Fruit fly (Drosophila melanogaster) whole organism, embryonic: ENCODE measurements around the gene gb.

ENCODE experiments used
- Bgb ChIP-seq: fragments of 200-800 bp; sonication (Bioruptor generic); IDR thresholded peaks from 2 replicates; pipeline ENCODE4 v1.3.6; 2022; ENCODE audit warnings: missing biosample characterization, missing genetic modification characterization; ENCODE audit not compliant: partially characterized antibody
- CG10462 ChIP-seq: fragments of 200-800 bp; sonication (Bioruptor generic); optimal IDR thresholded peaks from 2 replicates; lab custom pipeline; 2016; ENCODE audit warnings: missing biosample characterization, missing genetic modification characterization
- CG11085 ChIP-seq: fragments of 200-800 bp; sonication (Bioruptor generic); IDR thresholded peaks from 2 replicates; pipeline ENCODE4 v1.3.6; 2022; ENCODE audit warnings: missing biosample characterization, missing genetic modification characterization
- CG12104 ChIP-seq: fragments of 200-800 bp; sonication (Bioruptor generic); optimal IDR thresholded peaks from 3 replicates; lab custom pipeline; 2016; ENCODE audit warnings: missing biosample characterization, missing genetic modification characterization
- CG1233 ChIP-seq: fragments of 200-800 bp; sonication (Bioruptor generic); optimal IDR thresholded peaks from 4 replicates; lab custom pipeline; 2018; ENCODE audit warnings: missing biosample characterization, mild to moderate bottlenecking, missing genetic modification characterization
- CG12391 ChIP-seq: fragments of 200-800 bp; sonication (Bioruptor generic); optimal IDR thresholded peaks from 3 replicates; lab custom pipeline; 2018; ENCODE audit warnings: missing biosample characterization, mild to moderate bottlenecking, missing genetic modification characterization, moderate library complexity
- CG13424 ChIP-seq: fragments of 200-800 bp; sonication (Bioruptor generic); optimal IDR thresholded peaks from 2 replicates; lab custom pipeline; 2019; ENCODE audit warnings: missing biosample characterization, mild to moderate bottlenecking, missing genetic modification characterization, moderate library complexity
- CG13894 ChIP-seq: fragments of 200-800 bp; sonication (Bioruptor generic); optimal IDR thresholded peaks from 3 replicates; lab custom pipeline; 2018; ENCODE audit warnings: missing biosample characterization, mild to moderate bottlenecking, missing genetic modification characterization, moderate library complexity
- CG15269 ChIP-seq: fragments of 200-800 bp; sonication (Bioruptor generic); optimal IDR thresholded peaks from 2 replicates; lab custom pipeline; 2018; ENCODE audit warnings: missing biosample characterization, mild to moderate bottlenecking, missing genetic modification characterization, moderate library complexity
- CG18599 ChIP-seq: fragments of 200-800 bp; sonication (Bioruptor generic); optimal IDR thresholded peaks from 3 replicates; lab custom pipeline; 2017; ENCODE audit warnings: missing biosample characterization, missing genetic modification characterization, mild to moderate bottlenecking, moderate library complexity, missing genetic modification reagents
- CG31441 ChIP-seq: fragments of 200-800 bp; sonication (Bioruptor generic); IDR thresholded peaks from 2 replicates; pipeline ENCODE4 v1.3.6; 2022; ENCODE audit warnings: missing biosample characterization, missing genetic modification characterization
- CG3281 ChIP-seq: fragments of 200-800 bp; sonication (Bioruptor generic); optimal IDR thresholded peaks from 3 replicates; lab custom pipeline; 2017; ENCODE audit warnings: missing biosample characterization, mild to moderate bottlenecking, missing genetic modification characterization
- CG34422 ChIP-seq: fragments of 200-800 bp; sonication (Bioruptor generic); IDR thresholded peaks from 3 replicates; pipeline ENCODE4 v1.3.6; 2022; ENCODE audit warnings: missing biosample characterization, missing genetic modification characterization
- CG3847 ChIP-seq: fragments of 200-800 bp; sonication (Bioruptor generic); IDR thresholded peaks from 2 replicates; pipeline ENCODE4 v1.3.6; 2022; ENCODE audit warnings: missing biosample characterization, missing genetic modification characterization
- CG4424 ChIP-seq: fragments of 200-800 bp; sonication (Bioruptor generic); optimal IDR thresholded peaks from 3 replicates; lab custom pipeline; 2016; ENCODE audit warnings: missing biosample characterization, missing genetic modification characterization
- CG6254 ChIP-seq: fragments of 200-800 bp; sonication (Bioruptor generic); optimal IDR thresholded peaks from 3 replicates; lab custom pipeline; 2017; ENCODE audit warnings: mild to moderate bottlenecking, missing biosample characterization, missing genetic modification reagents, missing genetic modification characterization
- CG6765 ChIP-seq: fragments of 200-800 bp; sonication (Bioruptor generic); optimal IDR thresholded peaks from 3 replicates; lab custom pipeline; 2017; ENCODE audit warnings: missing biosample characterization, mild to moderate bottlenecking, missing genetic modification characterization
- CrebB ChIP-seq: fragments of 200-800 bp; sonication (Bioruptor generic); optimal IDR thresholded peaks from 3 replicates; lab custom pipeline; 2018; ENCODE audit warnings: missing biosample characterization, mild to moderate bottlenecking, missing genetic modification characterization
- Dek ChIP-seq: fragments of 200-800 bp; sonication (Bioruptor generic); optimal IDR thresholded peaks from 3 replicates; lab custom pipeline; 2019; ENCODE audit warnings: missing biosample characterization, mild to moderate bottlenecking, missing genetic modification characterization, moderate library complexity
- Dip2 ChIP-seq: fragments of 200-800 bp; sonication (Bioruptor generic); IDR thresholded peaks from 2 replicates; pipeline ENCODE4 v1.3.6; 2022; ENCODE audit warnings: missing biosample characterization, missing genetic modification characterization
- Eip74EF ChIP-seq, 2 experiments: fragments of 200-800 bp in 1 of 2; fragments of >200 bp in 1 of 2; sonication (Bioruptor generic) in 1 of 2; optimal IDR thresholded peaks; 2 replicates each; lab custom pipeline; 2017 to 2019; ENCODE audit warnings: missing biosample characterization in 2 of 2, missing genetic modification characterization in 2 of 2, mild to moderate bottlenecking in 1 of 2, moderate library complexity in 1 of 2
- HmgD ChIP-seq: fragments of 200-800 bp; sonication (Bioruptor generic); optimal IDR thresholded peaks from 3 replicates; lab custom pipeline; 2016; ENCODE audit warnings: missing biosample characterization, missing genetic modification characterization
- Hmr ChIP-seq: fragments of 200-800 bp; sonication (Bioruptor generic); optimal IDR thresholded peaks from 3 replicates; lab custom pipeline; 2017; ENCODE audit warnings: mild to moderate bottlenecking, missing biosample characterization, missing genetic modification reagents, missing genetic modification characterization
- Nf-YB ChIP-seq: fragments of 200-800 bp; sonication (Bioruptor generic); optimal IDR thresholded peaks from 3 replicates; lab custom pipeline; 2019; ENCODE audit warnings: missing biosample characterization, mild to moderate bottlenecking, missing genetic modification characterization, moderate library complexity
- Rfx ChIP-seq: fragments of 200-800 bp; sonication (Bioruptor generic); IDR thresholded peaks from 2 replicates; pipeline ENCODE4 v1.3.6; 2022; ENCODE audit warnings: missing biosample characterization, missing genetic modification characterization
- Scr ChIP-seq: fragments of 200-800 bp; sonication (Bioruptor generic); IDR thresholded peaks from 2 replicates; pipeline ENCODE4 v1.3.6; 2022; ENCODE audit warnings: missing biosample characterization, missing genetic modification characterization; ENCODE audit not compliant: partially characterized antibody
- Spps ChIP-seq: fragments of 200-800 bp; sonication (Bioruptor generic); optimal IDR thresholded peaks from 2 replicates; lab custom pipeline; 2018; ENCODE audit warnings: missing biosample characterization, mild to moderate bottlenecking, missing genetic modification characterization
- chinmo ChIP-seq: fragments of 200-800 bp; sonication (Bioruptor generic); IDR thresholded peaks from 4 replicates; pipeline ENCODE4 v1.3.6; 2022; ENCODE audit warnings: missing biosample characterization, missing genetic modification characterization; ENCODE audit not compliant: partially characterized antibody
- dmrt11E ChIP-seq: fragments of 200-800 bp; sonication (Bioruptor generic); optimal IDR thresholded peaks from 3 replicates; lab custom pipeline; 2018; ENCODE audit warnings: missing biosample characterization, mild to moderate bottlenecking, missing genetic modification characterization, moderate library complexity
- eyg ChIP-seq: fragments of 200-800 bp; sonication (Bioruptor generic); optimal IDR thresholded peaks from 3 replicates; lab custom pipeline; 2016; ENCODE audit warnings: missing biosample characterization, missing genetic modification characterization
- ftz-f1 ChIP-seq: fragments of 200-800 bp; sonication (Bioruptor generic); optimal IDR thresholded peaks from 2 replicates; lab custom pipeline; 2016; ENCODE audit warnings: missing biosample characterization, missing genetic modification characterization
- h ChIP-seq: fragments of >200 bp; optimal IDR thresholded peaks from 2 replicates; lab custom pipeline; 2017
- hkb ChIP-seq, 2 experiments: fragments of 200-800 bp in 1 of 2; fragments of >200 bp in 1 of 2; sonication (Bioruptor generic) in 1 of 2; IDR thresholded peaks in 1 of 2; optimal IDR thresholded peaks in 1 of 2; 2 replicates each; pipeline versions ENCODE4 v1.3.6 to Lab custom; 2017 to 2022; ENCODE audit warnings: missing biosample characterization in 1 of 2, missing genetic modification characterization in 1 of 2
- klu ChIP-seq: fragments of 200-800 bp; sonication (Bioruptor generic); IDR thresholded peaks from 2 replicates; pipeline ENCODE4 v1.3.6; 2022; ENCODE audit warnings: missing biosample characterization, missing genetic modification characterization
- lab ChIP-seq: fragments of 200-800 bp; sonication (Bioruptor generic); optimal IDR thresholded peaks from 3 replicates; lab custom pipeline; 2017; ENCODE audit warnings: missing biosample characterization, missing genetic modification characterization, mild to moderate bottlenecking, moderate library complexity, missing genetic modification reagents
- lilli ChIP-seq: fragments of 200-800 bp; sonication (Bioruptor generic); optimal IDR thresholded peaks from 3 replicates; lab custom pipeline; 2016; ENCODE audit warnings: missing biosample characterization, missing genetic modification characterization
- lola ChIP-seq, 3 experiments: fragments of >200 bp in 2 of 3; fragments of 200-800 bp in 1 of 3; sonication (Bioruptor generic) in 1 of 3; optimal IDR thresholded peaks; 2 replicates each; lab custom pipeline; 2017 to 2019; ENCODE audit warnings: missing biosample characterization in 3 of 3, missing genetic modification characterization in 3 of 3, mild to moderate bottlenecking in 1 of 3, moderate library complexity in 1 of 3
- pros ChIP-seq: fragments of 200-800 bp; sonication (Bioruptor generic); optimal IDR thresholded peaks from 3 replicates; lab custom pipeline; 2019; ENCODE audit warnings: missing biosample characterization, mild to moderate bottlenecking, missing genetic modification characterization, moderate library complexity
- sc ChIP-seq, 3 experiments: fragments of >200 bp in 2 of 3; fragments of 200-800 bp in 1 of 3; sonication (Bioruptor generic) in 1 of 3; optimal IDR thresholded peaks; 2 replicates in 2 of 3; 3 replicates in 1 of 3; lab custom pipeline; 2017; ENCODE audit warnings: mild to moderate bottlenecking in 1 of 3, missing biosample characterization in 1 of 3, missing genetic modification characterization in 1 of 3, missing genetic modification reagents in 1 of 3
- sens ChIP-seq: fragments of 200-800 bp; sonication (Bioruptor generic); peaks from one replicate; lab custom pipeline; 2016; ENCODE audit warnings: missing biosample characterization, missing genetic modification characterization
- sug ChIP-seq: fragments of 200-800 bp; optimal IDR thresholded peaks from 2 replicates; lab custom pipeline; 2019; ENCODE audit warnings: missing biosample characterization, mild to moderate bottlenecking, missing genetic modification characterization, moderate library complexity
- tin ChIP-seq: fragments of 200-800 bp; sonication (Bioruptor generic); optimal IDR thresholded peaks from 3 replicates; lab custom pipeline; 2016; ENCODE audit warnings: missing biosample characterization, missing genetic modification characterization
- tio ChIP-seq: fragments of 200-800 bp; sonication (Bioruptor generic); optimal IDR thresholded peaks from 2 replicates; lab custom pipeline; 2017; ENCODE audit warnings: missing biosample characterization, missing genetic modification characterization, inconsistent platforms
- unpg ChIP-seq: fragments of 200-800 bp; sonication (Bioruptor generic); optimal IDR thresholded peaks from 3 replicates; lab custom pipeline; 2018; ENCODE audit warnings: missing biosample characterization, mild to moderate bottlenecking, missing genetic modification characterization, moderate library complexity
- vvl ChIP-seq: fragments of 200-800 bp; sonication (Bioruptor generic); IDR thresholded peaks from 2 replicates; pipeline ENCODE4 v1.3.6; 2022; ENCODE audit warnings: missing biosample characterization, missing genetic modification characterization
- zfh2 ChIP-seq: fragments of 200-800 bp; sonication (Bioruptor generic); optimal IDR thresholded peaks from 2 replicates; lab custom pipeline; 2016; ENCODE audit warnings: missing biosample characterization, missing genetic modification characterization

gb gene

dm6 chr3R:27153062-27153878 lies 41.2 kb upstream of the gb start (continued):
- peak; percentile 38 for TF ChIP-seq CG6254 (GFP tag; lab: Kevin White, UChicago)
- TF ChIP-seq CG12104 = peak; percentile 61
- no peak for TF ChIP-seq sc (optimal IDR thresholded peaks at IDR 0.05; lab: Kevin White, UChicago)
- TF ChIP-seq sc (GFP tag; optimal IDR thresholded peaks at IDR 0.05; lab: Kevin White, UChicago) = peak; percentile 3
- TF ChIP-seq lilli (GFP tag; lab: Kevin White, UChicago) = peak; percentile 73
- peak; percentile 42 for TF ChIP-seq Nf-YB (GFP tag; lab: Kevin White, UChicago)
- TF ChIP-seq CG31441 (GFP tag; lab: Robert Waterston, UW) = peak; percentile 70
- no peak for TF ChIP-seq Dip2 (GFP tag; lab: Robert Waterston, UW)
- peak; percentile 33 for TF ChIP-seq eyg (GFP tag; lab: Kevin White, UChicago)
- TF ChIP-seq h (lab: Kevin White, UChicago) = no peak
- 0 out of 2 replicates have a peak, but pooled peaks have one; percentile 23 for TF ChIP-seq CG3847 (GFP tag; lab: Robert Waterston, UW)
- TF ChIP-seq unpg (GFP tag; lab: Kevin White, UChicago) = peak; percentile 50
- TF ChIP-seq pros (GFP tag; lab: Kevin White, UChicago) = no peak
- peak; percentile 29 for TF ChIP-seq CG6765
- 0 out of 2 replicates have a peak, but pooled peaks have one; percentile 45 for TF ChIP-seq vvl
- peak; percentile 19 for TF ChIP-seq CG13894 (tag; lab: Kevin White, UChicago)
- TF ChIP-seq zfh2 (GFP tag; lab: Kevin White, UChicago) = peak; percentile 36
- TF ChIP-seq CG34422 (GFP tag; lab: Robert Waterston, UW) = peak; percentile 43; the same call in 1 of the 3 replicates
- peak; percentile 38 for TF ChIP-seq CG13424 (tag; lab: Kevin White, UChicago)
- no peak for TF ChIP-seq Scr (GFP tag; lab: Robert Waterston, UW)
- no peak for TF ChIP-seq Eip74EF (GFP tag; optimal IDR thresholded peaks at IDR 0.05; lab: Kevin White, UChicago)
- TF ChIP-seq klu = 0 out of 2 replicates have a peak, but pooled peaks have one; percentile 9
- peak; percentile 43 for TF ChIP-seq sug (tag; lab: Kevin White, UChicago)
- TF ChIP-seq CG18599 (GFP tag; lab: Kevin White, UChicago) = peak; percentile 71
- peak; percentile 77 for TF ChIP-seq tio
- TF ChIP-seq CG11085 (GFP tag; lab: Robert Waterston, UW) = no peak
- peak; percentile 9 for TF ChIP-seq dmrt11E (tag; lab: Kevin White, UChicago)
- no peak for TF ChIP-seq Bgb (GFP tag; lab: Robert Waterston, UW)
- peak; percentile 73 for TF ChIP-seq sens
- peak; percentile 27 for TF ChIP-seq tin (GFP tag; lab: Kevin White, UChicago)
- peak; percentile 70 for TF ChIP-seq CG15269 (tag; lab: Kevin White, UChicago)
- peak; percentile 20 for TF ChIP-seq CG4424
- no peak for TF ChIP-seq hkb (optimal IDR thresholded peaks at IDR 0.05; lab: Kevin White, UChicago)
- TF ChIP-seq hkb (GFP tag; IDR thresholded peaks at IDR 0.05; lab: Robert Waterston, UW) = 0 out of 2 replicates have a peak, but pooled peaks have one; percentile 12
- peak; percentile 53 for TF ChIP-seq CG12391 (tag; lab: Kevin White, UChicago)
- TF ChIP-seq Hmr (GFP tag; lab: Kevin White, UChicago) = peak; percentile 79
- TF ChIP-seq CG3281 (GFP tag; lab: Kevin White, UChicago) = peak; percentile 85
- TF ChIP-seq CG1233 (GFP tag; lab: Kevin White, UChicago) = peak; percentile 58
- TF ChIP-seq Rfx (GFP tag; lab: Robert Waterston, UW) = peak; percentile 38
- TF ChIP-seq CrebB (tag; lab: Kevin White, UChicago) = no peak
- TF ChIP-seq chinmo (GFP tag; lab: Robert Waterston, UW) = peak; percentile 87; the same call in 2 of the 4 replicates
- TF ChIP-seq Spps (tag; lab: Kevin White, UChicago) = peak; percentile 17
- no peak for TF ChIP-seq HmgD (GFP tag; lab: Kevin White, UChicago)
- peak; percentile 49 for TF ChIP-seq Dek (tag; lab: Kevin White, UChicago)
- TF ChIP-seq ftz-f1 (GFP tag; lab: Kevin White, UChicago) = no peak
- TF ChIP-seq lab (GFP tag; lab: Kevin White, UChicago) = peak; percentile 69
- no peak for TF ChIP-seq CG10462 (GFP tag; lab: Kevin White, UChicago)
- peak in 1 of 3 experiments; percentile 34 for TF ChIP-seq lola (GFP tag; optimal IDR thresholded peaks at IDR 0.05; lab: Kevin White, UChicago)
